Fruit fly (Drosophila melanogaster) whole organism, embryonic: ENCODE results near the gene CG6959.

ENCODE experiments used
- Antp ChIP-seq: fragments of 200-800 bp; sonication (Bioruptor generic); optimal IDR thresholded peaks from 3 replicates; lab custom pipeline; 2016; ENCODE audit warnings: missing biosample characterization, missing genetic modification characterization
- B-H1 ChIP-seq: fragments of 200-800 bp; sonication (Bioruptor generic); IDR thresholded peaks from 3 replicates; pipeline ENCODE4 v1.3.6; 2022; ENCODE audit warnings: missing biosample characterization, missing genetic modification characterization
- Bdp1 ChIP-seq: fragments of 200-800 bp; sonication (Bioruptor generic); optimal IDR thresholded peaks from 3 replicates; lab custom pipeline; 2016; ENCODE audit warnings: missing biosample characterization, missing genetic modification characterization
- CG11247 ChIP-seq: fragments of 200-800 bp; sonication (Bioruptor generic); IDR thresholded peaks from 2 replicates; pipeline ENCODE4 v1.3.6; 2022; ENCODE audit warnings: missing biosample characterization, missing genetic modification characterization
- CG12219 ChIP-seq: fragments of 200-800 bp; sonication (Bioruptor generic); optimal IDR thresholded peaks from 3 replicates; lab custom pipeline; 2018; ENCODE audit warnings: missing biosample characterization, mild to moderate bottlenecking, missing genetic modification characterization
- CG1233 ChIP-seq: fragments of 200-800 bp; sonication (Bioruptor generic); optimal IDR thresholded peaks from 4 replicates; lab custom pipeline; 2018; ENCODE audit warnings: missing biosample characterization, mild to moderate bottlenecking, missing genetic modification characterization
- CG13287 ChIP-seq: fragments of 200-800 bp; sonication (Bioruptor generic); IDR thresholded peaks from 2 replicates; pipeline ENCODE4 v1.3.6; 2022; ENCODE audit warnings: missing biosample characterization, missing genetic modification characterization; ENCODE audit not compliant: partially characterized antibody
- CG13624 ChIP-seq: fragments of 200-800 bp; sonication (Bioruptor generic); optimal IDR thresholded peaks from 2 replicates; lab custom pipeline; 2016; ENCODE audit warnings: missing biosample characterization, missing genetic modification characterization
- CG15479 ChIP-seq: fragments of 200-800 bp; sonication (Bioruptor generic); optimal IDR thresholded peaks from 3 replicates; lab custom pipeline; 2019; ENCODE audit warnings: missing biosample characterization, mild to moderate bottlenecking, missing genetic modification characterization, moderate library complexity
- CG17361 ChIP-seq: fragments of 200-800 bp; sonication (Bioruptor generic); IDR thresholded peaks from 3 replicates; pipeline ENCODE4 v1.3.6; 2022; ENCODE audit warnings: missing biosample characterization, missing genetic modification characterization
- CG18599 ChIP-seq: fragments of 200-800 bp; sonication (Bioruptor generic); optimal IDR thresholded peaks from 3 replicates; lab custom pipeline; 2017; ENCODE audit warnings: missing biosample characterization, missing genetic modification characterization, mild to moderate bottlenecking, moderate library complexity, missing genetic modification reagents
- CG2116 ChIP-seq: fragments of 200-800 bp; sonication (Bioruptor generic); optimal IDR thresholded peaks from 3 replicates; lab custom pipeline; 2018; ENCODE audit warnings: missing biosample characterization, mild to moderate bottlenecking, missing genetic modification characterization
- CG2875 ChIP-seq: fragments of 200-800 bp; sonication (Bioruptor generic); optimal IDR thresholded peaks from 2 replicates; lab custom pipeline; 2017; ENCODE audit warnings: missing biosample characterization, mild to moderate bottlenecking, missing genetic modification characterization, missing genetic modification reagents
- CG4282 ChIP-seq: fragments of 200-800 bp; sonication (Bioruptor generic); optimal IDR thresholded peaks from 2 replicates; lab custom pipeline; 2016; ENCODE audit warnings: missing biosample characterization, missing genetic modification characterization
- CG6689 ChIP-seq: fragments of 200-800 bp; sonication (Bioruptor generic); IDR thresholded peaks from 2 replicates; pipeline ENCODE4 v1.3.6; 2022; ENCODE audit warnings: missing biosample characterization, missing genetic modification characterization
- CG7271 ChIP-seq: fragments of 200-800 bp; sonication (Bioruptor generic); optimal IDR thresholded peaks from 2 replicates; lab custom pipeline; 2018; ENCODE audit warnings: missing biosample characterization, mild to moderate bottlenecking, missing genetic modification characterization, moderate library complexity
- CG8281 ChIP-seq: fragments of 200-800 bp; sonication (Bioruptor generic); optimal IDR thresholded peaks from 2 replicates; lab custom pipeline; 2018; ENCODE audit warnings: missing biosample characterization, mild to moderate bottlenecking, missing genetic modification characterization, moderate library complexity
- CTCF ChIP-seq: fragments of 200-800 bp; sonication (Bioruptor generic); optimal IDR thresholded peaks from 2 replicates; lab custom pipeline; 2017; ENCODE audit warnings: missing biosample characterization, mild to moderate bottlenecking, missing genetic modification characterization, moderate library complexity
- Doc2 ChIP-seq: fragments of 200-800 bp; sonication (Bioruptor generic); IDR thresholded peaks from 2 replicates; pipeline ENCODE4 v1.3.6; 2022; ENCODE audit warnings: missing biosample characterization, missing genetic modification characterization
- E2f2 ChIP-seq: fragments of 200-800 bp; sonication (Bioruptor generic); IDR thresholded peaks from 2 replicates; pipeline ENCODE4 v1.3.6; 2022; ENCODE audit warnings: missing biosample characterization, missing genetic modification characterization
- ERR ChIP-seq: fragments of 200-800 bp; sonication (Bioruptor generic); optimal IDR thresholded peaks from 2 replicates; lab custom pipeline; 2016; ENCODE audit warnings: missing biosample characterization, missing genetic modification characterization
- Elba2 ChIP-seq: fragments of 200-800 bp; sonication (Bioruptor generic); optimal IDR thresholded peaks from 3 replicates; lab custom pipeline; 2016; ENCODE audit warnings: missing biosample characterization, missing genetic modification characterization
- Fer1 ChIP-seq: fragments of 200-800 bp; sonication (Bioruptor generic); optimal IDR thresholded peaks from 2 replicates; lab custom pipeline; 2017; ENCODE audit warnings: missing biosample characterization, mild to moderate bottlenecking, missing genetic modification characterization
- HLH4C ChIP-seq: fragments of 200-800 bp; sonication (Bioruptor generic); IDR thresholded peaks from 3 replicates; pipeline ENCODE4 v1.3.6; 2022; ENCODE audit warnings: missing biosample characterization, missing genetic modification characterization; ENCODE audit not compliant: partially characterized antibody
- Hmr ChIP-seq: fragments of 200-800 bp; sonication (Bioruptor generic); optimal IDR thresholded peaks from 3 replicates; lab custom pipeline; 2017; ENCODE audit warnings: mild to moderate bottlenecking, missing biosample characterization, missing genetic modification reagents, missing genetic modification characterization
- Mes4 ChIP-seq: fragments of 200-800 bp; sonication (Bioruptor generic); optimal IDR thresholded peaks from 2 replicates; lab custom pipeline; 2016; ENCODE audit warnings: missing biosample characterization, missing genetic modification characterization
- Myb ChIP-seq: fragments of 200-800 bp; sonication (Bioruptor generic); optimal IDR thresholded peaks from 2 replicates; lab custom pipeline; 2016; ENCODE audit warnings: missing biosample characterization, missing genetic modification characterization
- NfI ChIP-seq: fragments of 200-800 bp; sonication (Bioruptor generic); optimal IDR thresholded peaks from 3 replicates; lab custom pipeline; 2018; ENCODE audit warnings: missing biosample characterization, mild to moderate bottlenecking, missing genetic modification characterization, moderate library complexity
- Optix ChIP-seq: fragments of 200-800 bp; sonication (Bioruptor generic); IDR thresholded peaks from 3 replicates; pipeline ENCODE4 v1.3.6; 2022; ENCODE audit warnings: missing biosample characterization, missing genetic modification characterization
- PHDP ChIP-seq: fragments of 200-800 bp; sonication (Bioruptor generic); optimal IDR thresholded peaks from 3 replicates; lab custom pipeline; 2018; ENCODE audit warnings: missing biosample characterization, mild to moderate bottlenecking, missing genetic modification characterization, moderate library complexity
- Spps ChIP-seq: fragments of 200-800 bp; sonication (Bioruptor generic); optimal IDR thresholded peaks from 2 replicates; lab custom pipeline; 2018; ENCODE audit warnings: missing biosample characterization, mild to moderate bottlenecking, missing genetic modification characterization
- Stat92E ChIP-seq, 3 experiments: fragments of >200 bp in 2 of 3; fragments of 200-800 bp in 1 of 3; sonication (Bioruptor generic) in 1 of 3; optimal IDR thresholded peaks; 2 replicates each; lab custom pipeline; 2017 to 2019; ENCODE audit warnings: missing biosample characterization in 3 of 3, missing genetic modification characterization in 3 of 3, mild to moderate bottlenecking in 1 of 3, moderate library complexity in 1 of 3
- Tbp ChIP-seq: fragments of >200 bp; optimal IDR thresholded peaks from 2 replicates; lab custom pipeline; 2018; ENCODE audit warnings: missing biosample characterization, missing genetic modification characterization
- ato ChIP-seq: fragments of 200-800 bp; sonication (Bioruptor generic); IDR thresholded peaks from 2 replicates; pipeline ENCODE4 v1.3.6; 2022; ENCODE audit warnings: missing biosample characterization, missing genetic modification characterization; ENCODE audit not compliant: partially characterized antibody
- cas ChIP-seq: fragments of 200-800 bp; sonication (Bioruptor generic); IDR thresholded peaks from 2 replicates; pipeline ENCODE4 v1.3.6; 2022; ENCODE audit warnings: missing biosample characterization, missing genetic modification characterization
- caup ChIP-seq: fragments of 200-800 bp; sonication (Bioruptor generic); optimal IDR thresholded peaks from 3 replicates; lab custom pipeline; 2017; ENCODE audit warnings: missing biosample characterization, mild to moderate bottlenecking, missing genetic modification characterization, moderate library complexity; ENCODE audit not compliant: severe bottlenecking
- chinmo ChIP-seq: fragments of 200-800 bp; sonication (Bioruptor generic); IDR thresholded peaks from 4 replicates; pipeline ENCODE4 v1.3.6; 2022; ENCODE audit warnings: missing biosample characterization, missing genetic modification characterization; ENCODE audit not compliant: partially characterized antibody
- corto ChIP-seq: fragments of 200-800 bp; sonication (Bioruptor generic); optimal IDR thresholded peaks from 2 replicates; lab custom pipeline; 2016; ENCODE audit warnings: missing biosample characterization, mild to moderate bottlenecking, missing genetic modification characterization, moderate library complexity
- da ChIP-seq: fragments of 200-800 bp; sonication (Bioruptor generic); optimal IDR thresholded peaks from 2 replicates; lab custom pipeline; 2016; ENCODE audit warnings: missing biosample characterization, missing genetic modification characterization
- fru ChIP-seq: fragments of >200 bp; optimal IDR thresholded peaks from 2 replicates; lab custom pipeline; 2017
- gro ChIP-seq: fragments of 200-800 bp; sonication (Bioruptor generic); optimal IDR thresholded peaks from 2 replicates; lab custom pipeline; 2016; ENCODE audit warnings: missing biosample characterization, missing genetic modification characterization
- lilli ChIP-seq: fragments of 200-800 bp; sonication (Bioruptor generic); optimal IDR thresholded peaks from 3 replicates; lab custom pipeline; 2016; ENCODE audit warnings: missing biosample characterization, missing genetic modification characterization
- repo ChIP-seq: fragments of 200-800 bp; sonication (Bioruptor generic); optimal IDR thresholded peaks from 2 replicates; lab custom pipeline; 2016; ENCODE audit warnings: missing biosample characterization, missing genetic modification characterization
- row ChIP-seq: fragments of 200-800 bp; sonication (Bioruptor generic); IDR thresholded peaks from 3 replicates; pipeline ENCODE4 v1.3.6; 2022; ENCODE audit warnings: missing biosample characterization, missing genetic modification characterization
- sima ChIP-seq: fragments of 200-800 bp; sonication (Bioruptor generic); optimal IDR thresholded peaks from 2 replicates; lab custom pipeline; 2016; ENCODE audit warnings: missing biosample characterization, missing genetic modification characterization
- sna ChIP-seq: fragments of 200-800 bp; sonication (Bioruptor generic); IDR thresholded peaks from 2 replicates; pipeline ENCODE4 v1.3.6; 2022; ENCODE audit warnings: missing biosample characterization, missing genetic modification characterization; ENCODE audit not compliant: partially characterized antibody
- so ChIP-seq: fragments of 200-800 bp; sonication (Bioruptor generic); IDR thresholded peaks from 3 replicates; pipeline ENCODE4 v1.3.6; 2022; ENCODE audit warnings: missing biosample characterization, missing genetic modification characterization
- zen ChIP-seq: fragments of 200-800 bp; sonication (Bioruptor generic); optimal IDR thresholded peaks from 3 replicates; lab custom pipeline; 2018; ENCODE audit warnings: missing biosample characterization, mild to moderate bottlenecking, missing genetic modification characterization, moderate library complexity
- zfh1 ChIP-seq: fragments of 200-800 bp; sonication (Bioruptor generic); IDR thresholded peaks from 3 replicates; pipeline ENCODE4 v1.3.6; 2022; ENCODE audit warnings: missing biosample characterization, missing genetic modification characterization

CG6959 gene

dm6 chr3R:11778012-11778865 is 91.0 kb downstream of the CG6959 start (continued):
- peak; percentile 54 for TF ChIP-seq Hmr (GFP tag; lab: Kevin White, UChicago)
- TF ChIP-seq PHDP (tag; lab: Kevin White, UChicago) = peak; percentile 24
- TF ChIP-seq cas (GFP tag; lab: Robert Waterston, UW) = no peak
- no peak for TF ChIP-seq Doc2
- no peak for TF ChIP-seq ERR (GFP tag; lab: Kevin White, UChicago)
- TF ChIP-seq row (GFP tag; lab: Robert Waterston, UW) = peak; percentile 94
- peak; percentile 57 for TF ChIP-seq Fer1
- peak; percentile 59 for TF ChIP-seq Mes4
- peak; percentile 15 for TF ChIP-seq caup (GFP tag; lab: Kevin White, UChicago)
- peak; percentile 39 for TF ChIP-seq lilli (GFP tag; lab: Kevin White, UChicago)
- TF ChIP-seq CG11247 = peak; percentile 43; the same call in 1 of the 2 replicates
- no peak for TF ChIP-seq CG12219 (GFP tag; lab: Kevin White, UChicago)
- no peak for TF ChIP-seq Myb (GFP tag; lab: Kevin White, UChicago)
- TF ChIP-seq chinmo (GFP tag; lab: Robert Waterston, UW) = peak; percentile 94
- peak; percentile 49 for TF ChIP-seq da (GFP tag; lab: Kevin White, UChicago)
- TF ChIP-seq CG2875 (GFP tag; lab: Kevin White, UChicago) = peak; percentile 23
- no peak for TF ChIP-seq fru
- TF ChIP-seq Antp = peak; percentile 48
- no peak; the same call in 1 of the 3 replicates for TF ChIP-seq B-H1 (GFP tag; lab: Robert Waterston, UW)
- no peak for TF ChIP-seq Optix (GFP tag; lab: Robert Waterston, UW)
- peak; percentile 73 for TF ChIP-seq gro (GFP tag; lab: Kevin White, UChicago)
- TF ChIP-seq sima (GFP tag; lab: Kevin White, UChicago) = peak; percentile 18
- peak; percentile 26; the same call in 2 of the 3 replicates for TF ChIP-seq zfh1 (GFP tag; lab: Robert Waterston, UW)
- peak; percentile 3 for TF ChIP-seq Bdp1
- peak; percentile 44 for TF ChIP-seq CG18599 (GFP tag; lab: Kevin White, UChicago)
- peak; percentile 4 for TF ChIP-seq corto (GFP tag; lab: Kevin White, UChicago)
- no peak for TF ChIP-seq Spps (tag; lab: Kevin White, UChicago)
- TF ChIP-seq CTCF (GFP tag; lab: Kevin White, UChicago) = no peak
- TF ChIP-seq E2f2 (GFP tag; lab: Robert Waterston, UW) = peak; percentile 7; the same call in 1 of the 2 replicates
- peak; percentile 4 for TF ChIP-seq zen
- peak; percentile 13 for TF ChIP-seq repo (GFP tag; lab: Kevin White, UChicago)
- TF ChIP-seq Stat92E (GFP tag; optimal IDR thresholded peaks at IDR 0.05; lab: Kevin White, UChicago) = peak in 1 of 3 experiments; percentile 74
- TF ChIP-seq NfI = peak; percentile 48
- TF ChIP-seq so (GFP tag; lab: Robert Waterston, UW) = no peak
- peak; percentile 40; the same call in 1 of the 2 replicates for TF ChIP-seq sna (GFP tag; lab: Robert Waterston, UW)
- peak; percentile 56 for TF ChIP-seq CG1233 (GFP tag; lab: Kevin White, UChicago)
- peak; percentile 59; the same call in 1 of the 2 replicates for TF ChIP-seq ato (GFP tag; lab: Robert Waterston, UW)
- peak; percentile 26 for TF ChIP-seq CG4282
- no peak for TF ChIP-seq Elba2 (GFP tag; lab: Kevin White, UChicago)
- no peak for TF ChIP-seq Tbp (GFP tag; lab: Kevin White, UChicago)
- TF ChIP-seq HLH4C (GFP tag; lab: Robert Waterston, UW) = peak; percentile 47; the same call in 1 of the 3 replicates
- TF ChIP-seq CG6689 = peak; percentile 33; the same call in 1 of the 2 replicates
- peak; percentile 32; the same call in 1 of the 2 replicates for TF ChIP-seq CG13287 (GFP tag; lab: Robert Waterston, UW)
- TF ChIP-seq CG8281 = peak; percentile 9
- TF ChIP-seq CG15479 (GFP tag; lab: Kevin White, UChicago) = no peak
- TF ChIP-seq CG7271 (tag; lab: Kevin White, UChicago) = no peak
- peak; percentile 40 for TF ChIP-seq CG2116 (GFP tag; lab: Kevin White, UChicago)
- peak; percentile 85 for TF ChIP-seq CG17361 (GFP tag; lab: Robert Waterston, UW)
- TF ChIP-seq CG13624 (GFP tag; lab: Kevin White, UChicago) = peak; percentile 52
